Worm (Caenorhabditis elegans): ENCODE results near the gene M02D8.7.

Gene M02D8.7

DNA sequence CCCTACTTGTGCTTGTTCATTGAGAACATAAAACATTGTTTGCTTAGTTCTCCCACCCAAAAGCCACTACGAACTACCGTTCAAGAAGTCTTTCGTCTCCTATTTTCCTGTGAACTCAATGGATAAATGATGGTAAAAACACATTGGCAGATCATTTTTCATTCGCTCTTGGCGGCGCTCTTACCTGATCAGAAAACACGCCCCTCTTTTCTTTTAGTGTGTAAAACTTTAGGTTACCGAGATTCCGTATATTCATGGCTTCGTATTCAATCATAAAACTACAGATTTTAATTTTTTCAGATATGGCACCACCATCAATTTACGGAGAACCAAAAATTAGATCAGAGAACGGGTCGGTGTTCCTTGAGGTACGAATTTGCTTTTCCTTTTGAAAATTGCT, 20.8 kb upstream of the M02D8.7 start, which contains the start of gene zig-12:
zig-12 (plus strand) TSS at position 301 of the 400 bp plus-strand sequence.
- TF ChIP-seq unc-62 (GFP tag; optimal IDR thresholded peaks at IDR 0.05) (no peak), ama-1 (optimal IDR thresholded peaks at IDR 0.05) (no peak), ama-1 (GFP tag; optimal IDR thresholded peaks at IDR 0.05) (no peak), rec-8 (tag; optimal IDR thresholded peaks at IDR 0.05) (no peak), attf-5 (GFP tag; optimal IDR thresholded peaks at IDR 0.05) (no peak), chd-7 (tag; optimal IDR thresholded peaks at IDR 0.05) (no peak), D2030.7 (GFP tag; IDR thresholded peaks at IDR 0.05) (no peak), B0261.1 (tag; optimal IDR thresholded peaks at IDR 0.05) (no peak), B0019.2 (GFP tag; conservative IDR thresholded peaks at IDR 0.05) (no peak), lir-1 (GFP tag; conservative IDR thresholded peaks at IDR 0.05) (no peak), snpc-1.1 (tag; optimal IDR thresholded peaks at IDR 0.05; ENCODE audit: insufficient read depth) (no peak), F33H1.4 (GFP tag; IDR thresholded peaks at IDR 0.05) (no peak), rcor-1 (GFP tag; IDR thresholded peaks at IDR 0.05) (no peak)

DNA sequence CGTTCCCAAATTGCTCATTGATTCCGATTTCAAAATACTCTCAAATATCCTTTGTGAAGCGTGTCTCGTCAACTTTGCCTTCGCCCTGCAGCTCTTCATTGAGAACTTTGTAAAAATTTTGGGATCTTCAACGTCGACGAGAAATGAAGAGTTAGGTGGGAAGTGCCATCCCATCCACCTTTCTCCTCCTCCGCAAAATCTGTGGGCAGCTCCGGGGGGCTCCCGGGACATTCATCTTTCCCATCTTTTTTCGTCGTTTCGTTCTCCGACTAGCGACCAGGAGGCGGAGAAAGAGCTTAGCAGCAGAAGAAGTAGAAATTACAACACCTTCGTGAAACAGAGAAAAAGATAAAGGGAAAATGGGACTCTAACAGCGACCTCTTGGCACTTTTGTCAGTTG, 20.1 kb upstream of the M02D8.7 start:
- no peak for TF ChIP-seq ztf-25 (GFP tag; IDR thresholded peaks at IDR 0.05)
- TF ChIP-seq cebp-2 (GFP tag; IDR thresholded peaks at IDR 0.05): no peak
- TF ChIP-seq lin-26 (GFP tag; IDR thresholded peaks at IDR 0.05): no peak
- no peak for TF ChIP-seq lsl-1 (GFP tag; optimal IDR thresholded peaks at IDR 0.05)
- no peak for TF ChIP-seq pbrm-1 (GFP tag; IDR thresholded peaks at IDR 0.05)
- no peak for TF ChIP-seq nfya-1 (tag; optimal IDR thresholded peaks at IDR 0.05; ENCODE audit: borderline replicate concordance, insufficient read depth)

DNA sequence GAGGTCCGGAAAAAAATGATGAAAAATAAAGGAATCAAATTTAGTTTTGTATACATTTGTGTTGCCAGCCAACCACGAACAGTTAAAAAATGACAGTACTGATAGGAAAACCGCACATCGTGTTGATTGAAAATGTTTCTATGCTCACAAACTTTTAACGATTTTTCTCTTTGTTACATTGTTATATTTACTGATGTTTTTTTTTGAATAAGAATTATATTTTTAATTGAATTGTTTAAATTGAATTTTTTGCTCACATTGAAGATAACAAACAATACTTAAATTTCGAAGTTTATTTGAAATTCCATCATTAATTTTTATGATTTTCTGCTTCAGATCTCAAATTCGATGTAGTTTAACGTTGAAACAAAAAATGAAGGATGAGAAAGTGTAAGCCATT, 18.7 kb upstream of the M02D8.7 start, which contains the start of gene M02D8.5:
M02D8.5 (minus strand) TSS at position 101 of the 400 bp plus-strand sequence.
- TF ChIP-seq B0261.1 (tag; optimal IDR thresholded peaks at IDR 0.05): no peak
- TF ChIP-seq mcd-1 (GFP tag; IDR thresholded peaks at IDR 0.05): no peak
- no peak for TF ChIP-seq F52B5.7 (tag; optimal IDR thresholded peaks at IDR 0.05)
- TF ChIP-seq madf-8 (GFP tag; conservative IDR thresholded peaks at IDR 0.05): no peak
- TF ChIP-seq lin-26 (GFP tag; IDR thresholded peaks at IDR 0.05): no peak
- TF ChIP-seq tlf-1 (GFP tag; optimal IDR thresholded peaks at IDR 0.05): no peak
- no peak for TF ChIP-seq let-607 (tag; optimal IDR thresholded peaks at IDR 0.05)
- no peak for TF ChIP-seq B0336.3 (GFP tag; IDR thresholded peaks at IDR 0.05)
- TF ChIP-seq snpc-1.3 (tag; optimal IDR thresholded peaks at IDR 0.05; ENCODE audit: insufficient read depth): no peak
- no peak for TF ChIP-seq akir-1 (GFP tag; optimal IDR thresholded peaks at IDR 0.05)
- TF ChIP-seq hmg-1.2 (GFP tag; IDR thresholded peaks at IDR 0.05): no peak
- TF ChIP-seq K11D2.4 (GFP tag; IDR thresholded peaks at IDR 0.05): no peak
- TF ChIP-seq F39B2.1 (GFP tag; IDR thresholded peaks at IDR 0.05): no peak
- TF ChIP-seq ztf-25 (GFP tag; IDR thresholded peaks at IDR 0.05): no peak

DNA sequence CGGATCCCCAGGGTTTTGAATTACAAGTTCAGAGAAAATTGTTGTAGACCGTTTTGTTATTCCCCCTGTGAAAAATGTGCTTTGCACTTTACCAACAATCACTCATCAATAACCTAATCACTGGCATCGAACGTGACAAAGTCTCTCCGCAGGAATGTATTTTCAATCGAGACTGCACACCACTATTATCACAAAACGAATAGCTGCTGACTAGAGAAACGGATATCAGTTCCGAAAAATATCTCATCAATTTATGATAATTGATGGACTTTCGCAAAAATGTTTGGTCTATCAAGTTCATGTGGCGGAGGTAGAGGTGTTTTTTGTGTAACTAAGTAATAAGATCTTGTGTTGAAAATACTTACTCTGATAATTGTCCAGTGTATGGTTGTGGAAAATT, 18.3 kb upstream of the M02D8.7 start:
- TF ChIP-seq madf-10 (tag; optimal IDR thresholded peaks at IDR 0.05): no peak
- TF ChIP-seq athp-1 (tag; optimal IDR thresholded peaks at IDR 0.05): no peak
- TF ChIP-seq tbp1 (GFP tag; optimal IDR thresholded peaks at IDR 0.05): no peak
- TF ChIP-seq him-1 (tag; optimal IDR thresholded peaks at IDR 0.05): no peak
- TF ChIP-seq dpff-1 (tag; optimal IDR thresholded peaks at IDR 0.05): no peak
- no peak for TF ChIP-seq K12H6.12 (tag; optimal IDR thresholded peaks at IDR 0.05)
- TF ChIP-seq ztf-3 (GFP tag; optimal IDR thresholded peaks at IDR 0.05): no peak
- no peak for TF ChIP-seq F52B5.7 (tag; optimal IDR thresholded peaks at IDR 0.05)
- TF ChIP-seq pbrm-1 (GFP tag; IDR thresholded peaks at IDR 0.05): no peak
- TF ChIP-seq hmg-20 (GFP tag; IDR thresholded peaks at IDR 0.05): no peak
- TF ChIP-seq rpc-1 (optimal IDR thresholded peaks at IDR 0.05): no peak
- TF ChIP-seq rpc-1 (tag; optimal IDR thresholded peaks at IDR 0.05): no peak
- no peak for TF ChIP-seq B0261.1 (tag; optimal IDR thresholded peaks at IDR 0.05)
- no peak for TF ChIP-seq unc-130 (GFP tag; optimal IDR thresholded peaks at IDR 0.05)
- no peak for TF ChIP-seq aptf-3 (GFP tag; IDR thresholded peaks at IDR 0.05)
- no peak for TF ChIP-seq dox-1 (GFP tag; IDR thresholded peaks at IDR 0.05)
- TF ChIP-seq mes-4 (tag; optimal IDR thresholded peaks at IDR 0.05): no peak
- TF ChIP-seq B0035.1 (tag; optimal IDR thresholded peaks at IDR 0.05): no peak
- no peak for TF ChIP-seq pha-4 (tag; optimal IDR thresholded peaks at IDR 0.05)

All from whole organism, young adult.